Worm (Caenorhabditis elegans) whole organism, L4/young adult: ENCODE data around the gene Y116A8C.470.
A peak's percentile ranks its signal among the peaks of the same experiment; 100 is the strongest.

Experiments
- W03F9.2 ChIP-seq: fragments of 150-350 bp; optimal IDR thresholded peaks from 2 replicates; lab custom pipeline; 2014; ENCODE audit warnings: missing biosample characterization, missing genetic modification characterization
- dao-5 ChIP-seq: sonication (generic microtip); optimal IDR thresholded peaks from 2 replicates; lab custom pipeline; 2016; ENCODE audit warnings: missing genotype, missing genetic modification characterization, moderate library complexity, missing compliant biosample characterization
- him-1 ChIP-seq: sonication (generic microtip); optimal IDR thresholded peaks from 2 replicates; lab custom pipeline; 2016; ENCODE audit warnings: missing genotype, missing genetic modification reagents, missing genetic modification characterization, missing compliant biosample characterization

The Y116A8C.470 gene

DNA sequence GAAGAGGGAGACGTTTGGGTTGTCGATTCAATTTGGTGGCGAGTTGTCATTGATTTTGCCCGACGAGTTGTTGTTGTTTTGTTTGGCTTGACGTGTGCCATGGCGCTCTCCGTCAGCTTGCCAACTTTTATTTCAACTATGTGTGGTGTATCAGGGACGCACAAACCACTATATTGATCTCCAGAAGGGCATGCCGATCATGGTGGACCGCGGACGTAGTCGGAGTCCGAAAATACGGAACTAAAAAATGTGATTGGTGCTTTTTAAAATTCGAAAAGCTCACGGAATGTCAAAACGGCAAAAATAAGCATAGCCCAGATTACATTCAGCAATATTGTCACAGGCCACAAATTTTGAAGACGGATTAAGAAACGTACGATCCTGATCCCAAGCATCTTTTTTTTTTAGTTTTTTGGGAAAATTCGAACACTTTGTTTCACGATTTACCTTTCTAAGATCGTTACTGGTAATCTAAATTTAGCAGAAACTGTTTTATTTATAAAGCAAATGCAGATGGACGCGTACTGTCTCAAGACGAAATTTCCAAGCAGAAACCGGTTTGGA is at the start of gene Y116A8C.470, which contains the start of gene Y116A8C.463:
TSS of gene Y116A8C.470 (minus strand) at position 101 of the 564 bp plus-strand sequence.
TSS of gene Y116A8C.463 (plus strand) at position 514 of the 564 bp plus-strand sequence.
- TF ChIP-seq W03F9.2 (tag; lab: Kevin White, UChicago) (no peak), him-1 (tag; lab: Kevin White, UChicago) (no peak), dao-5 (tag; lab: Kevin White, UChicago) (no peak)

DNA sequence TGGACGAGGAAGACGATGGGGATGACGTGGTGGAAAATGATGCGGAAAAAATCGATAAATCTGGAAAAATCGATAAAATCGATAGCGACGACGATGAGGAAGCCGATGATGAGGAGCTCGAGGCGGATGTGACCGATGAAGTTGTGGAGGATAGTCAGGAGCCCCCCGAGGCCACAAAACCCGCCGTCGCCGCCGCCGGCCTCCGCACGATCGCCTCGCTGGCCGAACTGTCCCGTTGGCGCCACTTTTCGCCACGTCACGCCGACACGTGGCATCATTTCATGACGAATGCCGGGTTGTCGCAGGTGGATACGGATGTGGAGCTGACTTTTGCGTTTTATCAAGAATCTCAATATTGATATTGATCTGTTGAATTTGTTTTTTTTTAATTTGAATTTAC is 43.3 kb upstream of the Y116A8C.470 start:
- no peak for TF ChIP-seq dao-5 (tag; lab: Kevin White, UChicago)
- TF ChIP-seq him-1 (tag; lab: Kevin White, UChicago): no peak
- TF ChIP-seq W03F9.2 (tag; lab: Kevin White, UChicago): no peak

DNA sequence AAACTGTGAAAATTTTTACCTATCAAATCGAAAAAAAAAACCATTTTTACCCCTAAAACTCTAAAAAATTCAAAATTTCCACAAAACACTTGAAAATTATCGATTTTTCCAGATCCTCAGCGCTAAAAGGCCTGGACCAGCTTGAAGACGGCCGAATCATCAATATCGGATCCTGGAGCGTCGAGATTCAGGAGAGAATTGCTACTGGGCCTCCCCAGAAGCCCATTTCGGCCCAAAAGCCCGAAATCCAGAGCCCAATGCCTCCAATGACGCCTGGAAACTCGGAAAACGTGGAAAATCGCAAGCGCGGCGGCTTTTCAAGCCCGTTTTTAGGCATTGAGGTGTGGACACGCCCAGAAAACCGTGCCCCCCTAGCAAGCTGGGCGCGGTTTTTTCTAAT is 33.3 kb upstream of the Y116A8C.470 start:
- TF ChIP-seq W03F9.2 (tag; lab: Kevin White, UChicago) (no peak), dao-5 (tag; lab: Kevin White, UChicago) (no peak), him-1 (tag; lab: Kevin White, UChicago) (no peak)

DNA sequence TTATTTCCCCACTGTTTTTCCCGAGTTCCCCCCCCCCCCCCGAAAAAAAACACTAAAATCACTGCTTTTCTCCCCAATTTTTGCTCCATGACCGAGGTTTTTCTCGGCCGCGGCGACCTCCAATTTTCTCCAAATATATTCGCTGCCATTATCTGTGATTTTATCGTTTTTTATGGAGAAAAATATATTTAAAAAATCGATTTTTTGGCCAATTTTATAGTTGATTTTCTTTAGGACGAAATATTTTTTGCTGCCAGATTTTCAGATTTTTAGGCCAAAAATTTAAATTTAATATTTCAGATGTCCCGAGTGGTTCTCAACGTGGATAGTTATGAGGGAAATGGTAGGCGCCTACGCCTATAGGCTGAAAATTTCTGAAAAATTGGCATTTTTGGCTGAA is 30.7 kb upstream of the Y116A8C.470 start, which contains the start of gene rad-54.B:
TSS of gene rad-54.B (plus strand) at position 301 of the 400 bp plus-strand sequence.
- TF ChIP-seq him-1 (tag; lab: Kevin White, UChicago) (no peak), dao-5 (tag; lab: Kevin White, UChicago) (no peak), W03F9.2 (tag; lab: Kevin White, UChicago) (no peak)

DNA sequence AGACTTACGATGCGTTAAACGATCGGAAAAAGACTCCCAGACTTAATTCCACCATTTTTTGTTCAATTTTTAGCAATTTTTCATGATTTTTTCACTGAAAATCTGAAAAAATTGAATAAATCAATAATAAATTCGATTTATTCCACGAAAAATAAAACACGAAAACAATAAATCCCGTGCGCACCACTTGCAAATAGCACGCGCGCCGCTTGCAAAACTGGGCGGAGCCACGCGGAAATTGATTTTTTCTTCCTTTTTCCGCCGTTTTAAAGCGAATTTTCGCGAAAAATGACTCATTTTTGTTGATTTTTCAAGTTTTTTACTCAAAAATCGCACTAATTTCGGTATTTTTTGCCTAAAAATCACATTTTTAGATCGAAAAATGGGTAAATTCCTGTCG is 27.6 kb upstream of the Y116A8C.470 start, which contains the start of the genes Y116A8C.9 and arf-6:
TSS of gene Y116A8C.9 (minus strand) at position 55 of the 400 bp plus-strand sequence.
TSS of gene arf-6 (plus strand) at position 375 of the 400 bp plus-strand sequence.
- peak; percentile 59 for TF ChIP-seq W03F9.2 (tag; lab: Kevin White, UChicago)
- no peak for TF ChIP-seq dao-5 (tag; lab: Kevin White, UChicago)
- TF ChIP-seq him-1 (tag; lab: Kevin White, UChicago): peak; percentile 3

DNA sequence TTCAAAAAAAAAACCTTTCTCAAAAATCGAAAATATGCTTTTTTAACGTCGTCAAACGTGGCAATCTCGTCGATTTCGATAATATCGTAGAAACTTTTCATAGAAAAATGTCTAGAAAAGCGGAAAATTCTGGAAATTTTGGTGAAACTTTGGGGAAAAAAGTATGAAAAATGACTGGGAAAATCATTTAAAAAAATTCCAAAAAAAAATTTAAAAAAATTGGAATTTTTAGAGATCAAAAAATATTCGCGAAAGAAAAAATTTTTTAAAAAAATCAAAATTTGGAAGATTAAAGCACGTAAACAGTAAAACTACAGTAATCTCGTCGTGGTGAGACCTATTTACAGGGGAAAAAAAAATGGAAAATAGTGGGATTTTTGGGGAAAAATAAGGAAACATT is 19.9 kb upstream of the Y116A8C.470 start, which contains the start of gene Y116A8C.10:
TSS of gene Y116A8C.10 (minus strand) at position 101 of the 400 bp plus-strand sequence.
- no peak for TF ChIP-seq him-1 (tag; lab: Kevin White, UChicago)
- no peak for TF ChIP-seq dao-5 (tag; lab: Kevin White, UChicago)
- no peak for TF ChIP-seq W03F9.2 (tag; lab: Kevin White, UChicago)

DNA sequence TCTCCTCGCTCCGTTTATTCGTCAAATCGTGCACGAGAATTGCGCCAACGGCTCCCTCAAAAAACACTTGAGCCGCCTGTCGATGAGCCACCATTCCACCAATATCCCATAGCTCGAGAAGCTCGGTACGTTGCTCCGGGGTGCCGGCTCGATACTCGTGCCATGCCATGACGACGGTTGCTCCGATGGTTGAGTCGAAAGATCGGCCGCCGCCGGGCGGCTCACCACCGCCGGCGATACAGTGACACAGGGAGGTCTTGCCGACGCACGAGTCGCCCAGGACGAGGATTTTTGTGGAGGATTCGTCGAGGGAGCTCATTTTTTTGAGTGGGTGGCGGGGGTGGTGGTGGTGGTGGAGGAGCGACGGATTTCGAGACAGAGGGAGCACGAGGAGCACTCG is 16.9 kb upstream of the Y116A8C.470 start:
- TF ChIP-seq him-1 (tag; lab: Kevin White, UChicago): no peak
- no peak for TF ChIP-seq dao-5 (tag; lab: Kevin White, UChicago)
- TF ChIP-seq W03F9.2 (tag; lab: Kevin White, UChicago): no peak

DNA sequence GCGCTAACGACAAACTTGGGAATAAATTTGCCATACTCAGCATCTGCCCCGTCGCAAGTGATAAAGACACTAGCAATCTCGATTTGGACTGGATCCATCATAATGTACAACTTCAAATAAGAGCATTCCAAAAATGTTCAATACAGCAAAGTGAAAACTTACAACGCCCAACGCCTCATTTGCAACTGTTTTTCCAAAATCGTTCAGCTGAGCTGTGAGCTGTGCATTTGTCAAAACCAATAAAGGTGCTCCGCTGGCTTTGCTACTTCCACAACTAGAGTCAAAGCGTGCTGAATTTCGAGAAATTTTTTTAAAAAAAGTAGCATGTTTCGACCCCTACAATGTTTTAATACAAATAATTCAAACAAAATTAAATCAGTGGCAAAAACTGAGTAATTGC is 12.0 kb upstream of the Y116A8C.470 start, which contains the start of gene Y116A8C.49:
TSS of gene Y116A8C.49 (minus strand) at position 101 of the 400 bp plus-strand sequence.
- TF ChIP-seq dao-5 (tag; lab: Kevin White, UChicago): no peak
- no peak for TF ChIP-seq W03F9.2 (tag; lab: Kevin White, UChicago)
- TF ChIP-seq him-1 (tag; lab: Kevin White, UChicago): no peak

DNA sequence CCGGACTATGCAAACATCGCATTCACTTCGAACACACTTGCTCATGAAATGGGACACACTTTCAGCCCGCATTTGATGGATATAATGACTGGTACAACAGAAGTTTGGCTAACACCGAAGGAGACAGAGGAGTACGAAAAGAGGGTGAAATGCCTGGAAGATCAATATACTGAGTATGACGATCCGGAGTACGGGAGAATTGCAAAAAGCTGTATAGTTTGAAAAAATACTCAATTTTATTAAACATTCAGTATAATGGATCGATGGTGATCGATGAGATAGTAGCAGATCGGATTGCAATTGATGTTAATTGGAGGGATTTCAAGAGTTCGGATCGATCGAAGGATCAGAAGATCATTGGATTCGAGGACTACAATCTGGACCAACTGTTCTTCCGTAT is 7.4 kb upstream of the Y116A8C.470 start:
- no peak for TF ChIP-seq him-1 (tag; lab: Kevin White, UChicago)
- TF ChIP-seq dao-5 (tag; lab: Kevin White, UChicago): no peak
- TF ChIP-seq W03F9.2 (tag; lab: Kevin White, UChicago): no peak

DNA sequence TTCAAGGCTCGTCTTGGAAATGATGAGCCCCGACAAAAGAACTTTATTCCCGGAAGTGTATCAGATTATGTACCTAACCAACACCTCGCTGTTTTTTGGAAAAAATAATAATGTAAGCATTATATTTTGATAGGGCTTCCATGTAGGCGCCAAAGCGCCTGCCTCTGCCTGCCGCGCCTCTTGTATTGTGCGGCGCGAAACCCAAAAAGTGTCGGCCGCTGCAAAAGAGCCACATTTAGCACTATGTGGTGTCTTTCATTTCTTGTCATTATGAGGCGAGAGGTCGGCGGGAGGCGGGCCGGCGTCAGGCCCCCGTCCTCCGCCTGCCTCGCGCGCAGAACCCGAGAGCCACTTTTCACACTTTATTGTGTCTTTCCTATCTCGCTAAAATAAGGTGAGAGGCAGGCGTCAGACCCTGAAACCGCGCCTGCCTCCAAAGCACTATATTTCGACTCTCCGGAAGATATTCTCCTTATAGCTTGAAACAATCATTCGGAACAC is 6.3 kb upstream of the Y116A8C.470 start:
- TF ChIP-seq W03F9.2 (tag; lab: Kevin White, UChicago) (no peak), him-1 (tag; lab: Kevin White, UChicago) (no peak), dao-5 (tag; lab: Kevin White, UChicago) (no peak)

DNA sequence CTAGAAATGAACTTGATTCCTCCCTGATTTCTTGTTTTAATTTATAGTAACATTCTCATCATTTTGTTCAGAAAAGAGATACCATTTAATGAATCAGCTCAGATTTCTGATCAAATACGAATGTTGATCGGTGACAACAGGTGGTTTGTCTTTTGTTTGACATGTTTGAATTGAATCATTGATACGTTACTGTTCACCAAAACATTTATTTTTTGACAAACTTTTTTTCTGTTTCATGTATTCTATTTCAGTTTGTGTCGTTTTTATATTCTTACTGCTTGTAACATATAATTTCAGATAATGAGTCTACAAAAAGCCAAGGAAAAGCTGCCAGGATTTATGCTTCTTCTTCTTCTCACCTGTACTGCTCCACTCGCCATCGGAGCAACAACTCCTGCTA is 5.0 kb upstream of the Y116A8C.470 start, which contains the start of gene nep-24:
TSS of gene nep-24 (plus strand) at position 301 of the 400 bp plus-strand sequence.
- no peak for TF ChIP-seq dao-5 (tag; lab: Kevin White, UChicago)
- TF ChIP-seq him-1 (tag; lab: Kevin White, UChicago): no peak

DNA sequence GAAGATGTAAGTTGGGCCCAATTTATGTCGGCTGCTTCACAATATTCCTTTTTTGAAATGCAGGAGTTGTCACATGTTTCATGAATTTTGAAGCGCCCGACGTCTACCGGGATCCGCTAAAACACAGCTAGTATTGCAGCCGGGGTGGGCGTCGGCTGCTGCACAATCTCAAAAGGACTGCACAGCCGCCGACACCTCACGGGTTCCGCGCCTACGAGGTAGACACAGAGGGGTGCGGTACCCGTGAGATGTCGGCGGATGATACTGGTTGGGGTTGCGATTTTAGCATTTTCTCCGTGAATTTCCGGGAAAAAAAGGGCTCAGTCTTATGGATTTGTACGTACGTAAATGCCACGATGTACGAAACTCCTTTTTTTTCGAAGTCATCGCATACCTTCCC is 2.9 kb upstream of the Y116A8C.470 start:
- TF ChIP-seq dao-5 (tag; lab: Kevin White, UChicago): no peak
- TF ChIP-seq him-1 (tag; lab: Kevin White, UChicago): no peak
- no peak for TF ChIP-seq W03F9.2 (tag; lab: Kevin White, UChicago)

DNA sequence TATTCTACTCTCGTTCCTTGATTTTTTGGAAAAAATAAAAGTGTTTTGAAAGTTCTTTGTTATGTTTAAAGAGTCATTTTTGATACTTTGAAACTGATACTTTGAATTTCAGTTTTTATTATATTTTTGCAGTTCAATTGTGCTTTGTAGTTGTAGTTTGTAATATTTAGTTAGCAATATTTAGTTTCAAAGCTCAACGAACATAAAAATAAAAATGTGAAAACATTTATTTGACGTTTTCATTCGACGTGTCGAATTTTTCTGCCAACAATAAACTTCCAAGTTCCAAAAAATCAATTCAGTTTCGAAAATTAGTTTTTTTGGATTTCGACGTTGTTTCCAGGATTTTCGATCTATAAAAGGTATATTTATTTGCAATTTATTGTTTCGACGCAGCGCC is 929 bp upstream of the Y116A8C.470 start, which contains the start of gene nep-23:
TSS of gene nep-23 (plus strand) at position 301 of the 400 bp plus-strand sequence.
- TF ChIP-seq dao-5 (tag; lab: Kevin White, UChicago) (no peak), him-1 (tag; lab: Kevin White, UChicago) (no peak), W03F9.2 (tag; lab: Kevin White, UChicago) (no peak)
